Worm (Caenorhabditis elegans): ENCODE results near the gene sur-7.

Gene sur-7

DNA sequence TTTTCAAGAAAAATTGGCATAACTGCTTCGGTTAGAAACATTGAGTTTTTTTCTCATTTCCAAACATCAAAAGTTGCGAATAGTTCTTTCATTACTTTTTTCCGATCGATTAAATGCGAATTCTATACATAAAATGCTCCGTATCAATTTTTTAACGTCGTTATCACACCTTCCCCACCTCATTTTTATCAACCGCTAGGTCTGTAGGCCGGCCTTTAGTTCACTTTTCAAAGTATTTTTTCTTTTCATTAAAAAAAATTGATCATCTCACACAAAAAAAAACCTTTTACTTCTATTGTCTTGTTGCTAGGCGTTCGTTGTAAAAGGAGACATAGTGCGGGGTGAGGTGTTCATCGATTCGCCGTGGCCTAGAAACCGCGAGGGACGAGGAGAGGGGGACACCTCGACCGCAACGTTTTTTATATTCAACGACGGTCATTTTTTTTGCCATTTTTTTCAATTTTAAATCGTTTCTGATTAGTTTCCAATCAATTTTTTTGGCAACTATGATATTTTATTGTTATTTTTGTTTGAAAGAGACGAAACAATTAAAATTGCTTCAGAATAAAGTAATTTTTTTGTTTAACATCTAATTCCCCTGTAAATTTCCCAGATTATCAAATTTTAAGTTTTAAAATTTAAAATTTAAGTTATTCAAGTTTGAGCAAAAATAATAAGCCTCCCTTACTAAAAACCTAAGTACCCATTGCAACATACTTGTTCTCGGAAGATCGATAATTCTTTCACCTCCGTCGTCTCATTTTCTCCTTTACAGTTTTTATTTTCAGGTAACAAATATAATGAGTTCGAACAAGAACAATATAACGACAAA is at the start of gene sur-7:
TSS of gene sur-7 (plus strand) at position 782 of the 832 bp plus-strand sequence.
- peak; percentile 74 for TF ChIP-seq fkh-10 (GFP tag; optimal IDR thresholded peaks at IDR 0.05)
- TF ChIP-seq sdc-2 (tag; optimal IDR thresholded peaks at IDR 0.05), result peak; percentile 40
- peak; percentile 49 for TF ChIP-seq ets-4 (tag; optimal IDR thresholded peaks at IDR 0.05)
- TF ChIP-seq rnt-1 (tag; optimal IDR thresholded peaks at IDR 0.05), result peak; percentile 21
- no peak for TF ChIP-seq F13H6.1 (tag; optimal IDR thresholded peaks at IDR 0.05)
- peak; percentile 71 for TF ChIP-seq tbx-2 (tag; optimal IDR thresholded peaks at IDR 0.05)
- no peak for TF ChIP-seq pax-1 (tag; optimal IDR thresholded peaks at IDR 0.05)
- TF ChIP-seq ceh-31 (tag; optimal IDR thresholded peaks at IDR 0.05), result peak; percentile 85
- peak; percentile 13 for TF ChIP-seq ceh-2 (tag; optimal IDR thresholded peaks at IDR 0.05)
- peak; percentile 60 for TF ChIP-seq C08G9.2 (tag; optimal IDR thresholded peaks at IDR 0.05)
- peak; percentile 50 for TF ChIP-seq elt-2 (tag; optimal IDR thresholded peaks at IDR 0.05)
- TF ChIP-seq zip-5 (tag; optimal IDR thresholded peaks at IDR 0.05), result peak; percentile 14
- TF ChIP-seq tbx-7 (tag; optimal IDR thresholded peaks at IDR 0.05), result peak; percentile 18
- no peak for TF ChIP-seq dve-1 (tag; optimal IDR thresholded peaks at IDR 0.05)

DNA sequence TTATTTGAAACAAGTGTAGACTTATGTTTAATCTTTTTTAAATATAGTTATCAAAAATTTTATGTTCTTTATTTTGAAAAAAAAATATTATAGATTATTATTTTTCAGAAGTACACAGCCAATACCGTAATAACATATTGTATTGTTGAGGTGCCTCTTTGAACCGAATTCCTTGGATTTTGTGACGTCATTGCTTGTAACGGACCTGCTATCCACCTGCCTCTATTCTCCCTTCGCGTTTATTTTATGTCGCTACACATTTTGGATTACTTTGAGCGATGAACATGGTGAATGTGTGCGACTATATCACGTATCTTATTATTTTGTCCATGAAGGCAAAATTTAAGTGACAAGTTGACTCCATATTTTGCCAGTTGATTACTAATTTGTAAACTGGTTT is 49.2 kb upstream of the sur-7 start:
- TF ChIP-seq pha-4 (tag; optimal IDR thresholded peaks at IDR 0.05) (no peak), sdc-2 (tag; optimal IDR thresholded peaks at IDR 0.05) (peak; percentile 96)

DNA sequence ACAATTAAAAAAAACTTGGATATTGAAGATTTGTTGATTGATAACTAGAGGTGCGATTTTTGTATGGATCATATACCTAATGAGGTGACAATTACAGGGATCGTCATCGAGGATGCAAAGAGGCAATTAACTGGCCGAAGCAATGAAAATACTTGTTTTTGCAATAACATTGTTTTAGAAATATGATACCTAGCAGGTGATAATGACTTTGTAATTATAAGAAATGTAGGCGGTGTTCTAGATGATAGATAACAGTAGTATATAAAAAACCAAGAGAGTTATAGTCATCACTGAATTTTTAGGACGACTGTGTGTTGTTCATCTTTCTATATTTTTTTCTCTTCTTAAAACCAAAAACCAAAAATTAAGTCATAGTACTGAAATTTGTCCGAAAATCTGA is 48.1 kb upstream of the sur-7 start, which contains the start of gene C11G6.2:
TSS of gene C11G6.2 (plus strand) at position 301 of the 400 bp plus-strand sequence.
- TF ChIP-seq mec-3 (tag; optimal IDR thresholded peaks at IDR 0.05; ENCODE audit: borderline replicate concordance) (no peak), pha-4 (tag; optimal IDR thresholded peaks at IDR 0.05) (no peak), ceh-14 (tag; optimal IDR thresholded peaks at IDR 0.05) (no peak), ceh-6 (GFP tag; optimal IDR thresholded peaks at IDR 0.05) (no peak), nhr-232 (tag; optimal IDR thresholded peaks at IDR 0.05) (no peak), sox-4 (tag; optimal IDR thresholded peaks at IDR 0.05) (no peak), pqm-1 (tag; optimal IDR thresholded peaks at IDR 0.05) (no peak), zip-5 (tag; optimal IDR thresholded peaks at IDR 0.05) (no peak), hlh-13 (GFP tag; optimal IDR thresholded peaks at IDR 0.05) (no peak), Y22D7AL.16 (tag; optimal IDR thresholded peaks at IDR 0.05) (no peak), nhr-11 (tag; optimal IDR thresholded peaks at IDR 0.05) (no peak)

DNA sequence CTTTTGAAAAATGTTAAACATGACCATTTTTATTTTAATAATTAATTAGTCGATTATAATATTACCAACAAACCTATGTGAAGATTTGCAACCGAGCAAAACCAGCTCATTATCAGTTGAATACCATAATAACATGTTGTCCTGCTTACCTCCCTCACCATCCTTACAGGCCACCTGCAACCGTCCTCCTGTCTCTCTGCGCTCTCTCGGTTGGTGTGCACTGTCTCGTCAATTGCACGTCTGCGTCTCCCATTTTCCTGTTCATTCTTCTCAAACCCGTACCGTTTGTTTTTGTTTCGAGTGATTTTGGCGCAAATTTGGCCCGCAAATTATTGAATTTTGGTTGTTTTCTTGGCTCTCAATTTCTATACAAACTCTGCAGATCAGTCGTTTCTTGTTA is 45.0 kb upstream of the sur-7 start:
- no peak for TF ChIP-seq pha-4 (tag; optimal IDR thresholded peaks at IDR 0.05)
- no peak for TF ChIP-seq tbx-7 (tag; optimal IDR thresholded peaks at IDR 0.05)
- TF ChIP-seq ttx-3 (tag; optimal IDR thresholded peaks at IDR 0.05), result no peak
- no peak for TF ChIP-seq K02D7.2 (tag; optimal IDR thresholded peaks at IDR 0.05)
- TF ChIP-seq dmd-4 (tag; optimal IDR thresholded peaks at IDR 0.05; ENCODE audit: borderline replicate concordance), result no peak
- TF ChIP-seq sox-2 (GFP tag; IDR thresholded peaks at IDR 0.05), result no peak
- TF ChIP-seq ceh-45 (GFP tag; IDR thresholded peaks at IDR 0.05), result no peak
- no peak for TF ChIP-seq ceh-31 (tag; optimal IDR thresholded peaks at IDR 0.05)
- no peak for TF ChIP-seq hlh-8 (tag; optimal IDR thresholded peaks at IDR 0.05)
- TF ChIP-seq madf-2 (tag; optimal IDR thresholded peaks at IDR 0.05), result no peak
- no peak for TF ChIP-seq ceh-24 (tag; optimal IDR thresholded peaks at IDR 0.05)
- no peak for TF ChIP-seq ztf-16 (tag; optimal IDR thresholded peaks at IDR 0.05)

DNA sequence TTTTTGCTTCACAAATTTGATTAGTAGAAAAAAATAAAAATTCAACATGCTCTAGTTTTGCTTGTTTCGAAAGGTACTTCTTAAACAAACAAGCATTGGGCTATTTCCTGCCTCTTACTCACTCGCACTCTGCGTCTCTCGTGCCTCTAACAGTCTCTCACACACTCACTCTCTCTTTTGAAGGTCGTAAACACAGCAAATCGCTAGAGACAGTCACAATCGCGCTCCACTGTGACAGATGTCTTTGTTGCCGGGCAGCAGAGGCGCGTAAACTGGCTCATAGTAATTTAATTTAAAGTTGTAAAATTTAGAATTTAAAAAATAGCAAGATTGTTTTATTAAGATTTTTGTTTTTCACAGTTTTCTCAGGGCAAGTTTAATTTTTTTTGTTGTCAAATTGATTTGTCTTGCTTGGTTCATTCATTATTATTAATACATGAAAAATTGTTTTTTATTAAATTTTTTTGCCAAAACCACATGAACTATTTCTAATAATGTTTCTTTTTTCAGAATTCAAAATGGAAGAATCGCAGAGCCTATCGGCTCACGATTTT is 44.4 kb upstream of the sur-7 start, which contains the start of gene taf-3:
TSS of gene taf-3 (plus strand) at position 504 of the 554 bp plus-strand sequence.
- no peak for TF ChIP-seq K02D7.2 (tag; optimal IDR thresholded peaks at IDR 0.05)
- TF ChIP-seq pax-1 (tag; optimal IDR thresholded peaks at IDR 0.05), result no peak
- no peak for TF ChIP-seq lim-6 (tag; optimal IDR thresholded peaks at IDR 0.05)
- TF ChIP-seq rnt-1 (tag; optimal IDR thresholded peaks at IDR 0.05), result no peak
- peak; percentile 21 for TF ChIP-seq F13H6.1 (tag; optimal IDR thresholded peaks at IDR 0.05)
- no peak for TF ChIP-seq mec-3 (tag; optimal IDR thresholded peaks at IDR 0.05; ENCODE audit: borderline replicate concordance)
- TF ChIP-seq ztf-16 (tag; optimal IDR thresholded peaks at IDR 0.05), result no peak
- peak; percentile 22 for TF ChIP-seq ceh-31 (tag; optimal IDR thresholded peaks at IDR 0.05)
- TF ChIP-seq unc-42 (tag; optimal IDR thresholded peaks at IDR 0.05), result peak; percentile 36
- TF ChIP-seq unc-55 (GFP tag; optimal IDR thresholded peaks at IDR 0.05), result peak; percentile 59
- no peak for TF ChIP-seq pha-4 (tag; optimal IDR thresholded peaks at IDR 0.05)
- TF ChIP-seq ceh-18 (tag; optimal IDR thresholded peaks at IDR 0.05), result peak; percentile 5
- no peak for TF ChIP-seq hlh-15 (tag; optimal IDR thresholded peaks at IDR 0.05)
- peak; percentile 59 for TF ChIP-seq sdc-2 (tag; optimal IDR thresholded peaks at IDR 0.05)
- TF ChIP-seq elt-4 (tag; optimal IDR thresholded peaks at IDR 0.05), result no peak
- peak; percentile 20 for TF ChIP-seq hlh-8 (tag; optimal IDR thresholded peaks at IDR 0.05)
- peak; percentile 17 for TF ChIP-seq nfya-1 (tag; optimal IDR thresholded peaks at IDR 0.05)
- peak; percentile 48 for TF ChIP-seq tbx-2 (tag; optimal IDR thresholded peaks at IDR 0.05)
- no peak for TF ChIP-seq unc-86 (tag; optimal IDR thresholded peaks at IDR 0.05)
- no peak for TF ChIP-seq ceh-30 (tag; optimal IDR thresholded peaks at IDR 0.05)
- no peak for TF ChIP-seq zip-5 (tag; optimal IDR thresholded peaks at IDR 0.05)

All from whole organism, late embryonic.